Worm (Caenorhabditis elegans): ENCODE measurements around the gene btb-22.

- TF ChIP-seq ztf-11 (tag; optimal IDR thresholded peaks at IDR 0.05), result no peak
- TF ChIP-seq unc-55 (GFP tag; optimal IDR thresholded peaks at IDR 0.05), result no peak
- TF ChIP-seq F13H6.1 (tag; optimal IDR thresholded peaks at IDR 0.05), result no peak
- TF ChIP-seq nhr-25 (tag; optimal IDR thresholded peaks at IDR 0.05), result no peak
- TF ChIP-seq skn-1 (tag; optimal IDR thresholded peaks at IDR 0.05), result no peak
Measured at ce11 chrII:3341989-3342388, 42.4 kb downstream of the btb-22 start, which contains the start of gene F14D2.11.
